Fruit fly (Drosophila melanogaster) whole organism, prepupa: ENCODE results near the gene PAPLA1.

Experiments used
- Blimp-1 ChIP-seq: fragments of 200-800 bp; sonication (Bioruptor generic); optimal IDR thresholded peaks from 3 replicates; lab custom pipeline; 2017; ENCODE audit warnings: missing biosample characterization, missing genetic modification characterization, mild to moderate bottlenecking, moderate library complexity, missing genetic modification reagents
- CG10669 ChIP-seq: fragments of 200-800 bp; sonication (Bioruptor generic); optimal IDR thresholded peaks from 3 replicates; lab custom pipeline; 2018; ENCODE audit warnings: missing biosample characterization, mild to moderate bottlenecking, missing genetic modification characterization, moderate library complexity
- CG4318 ChIP-seq: fragments of 200-800 bp; sonication (Bioruptor generic); optimal IDR thresholded peaks from 3 replicates; lab custom pipeline; 2017; ENCODE audit warnings: missing biosample characterization, mild to moderate bottlenecking, missing genetic modification characterization
- Hr39 ChIP-seq: fragments of 200-800 bp; sonication (Bioruptor generic); optimal IDR thresholded peaks from 2 replicates; lab custom pipeline; 2016; ENCODE audit warnings: missing biosample characterization, missing genetic modification characterization
- Lpt ChIP-seq: fragments of 200-800 bp; sonication (Bioruptor generic); optimal IDR thresholded peaks from 3 replicates; lab custom pipeline; 2016; ENCODE audit warnings: missing biosample characterization, missing genetic modification characterization
- OdsH ChIP-seq: fragments of 200-800 bp; sonication (Bioruptor generic); optimal IDR thresholded peaks from 3 replicates; lab custom pipeline; 2016; ENCODE audit warnings: missing biosample characterization, missing genetic modification characterization

DNA sequence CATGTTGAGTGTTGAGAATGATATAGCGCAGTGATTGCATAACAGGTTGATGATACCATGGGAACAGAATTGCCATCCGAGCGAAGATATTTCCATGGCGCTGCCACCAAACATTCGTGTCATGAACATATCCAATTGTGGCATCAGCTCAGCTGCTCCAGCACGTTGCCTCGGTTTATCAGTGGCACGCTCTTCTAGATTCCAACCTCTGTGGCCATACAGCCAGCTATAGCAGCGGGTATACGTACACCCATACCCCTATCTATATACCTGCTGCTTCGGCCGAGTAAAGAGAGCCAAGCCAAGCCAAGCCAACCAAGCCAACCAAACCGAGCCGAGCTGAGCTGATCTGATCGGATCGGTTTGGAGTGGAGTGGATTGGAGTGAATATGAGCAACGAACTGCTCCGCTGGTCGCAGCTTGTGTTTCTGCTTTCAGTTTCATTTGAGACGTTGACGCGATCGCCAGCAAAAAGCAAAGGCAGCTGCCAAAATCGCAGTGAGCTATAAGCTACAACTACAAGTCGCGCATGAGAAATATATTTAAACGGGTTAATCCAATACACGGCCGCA, 10.8 kb downstream of the PAPLA1 start:
- peak; percentile 91 for TF ChIP-seq Blimp-1 (GFP tag; lab: Kevin White, UChicago)
- no peak for TF ChIP-seq OdsH (GFP tag; lab: Kevin White, UChicago)
- TF ChIP-seq CG4318 = no peak
- no peak for TF ChIP-seq CG10669 (GFP tag; lab: Kevin White, UChicago)
- no peak for TF ChIP-seq Hr39 (GFP tag; lab: Kevin White, UChicago)
- TF ChIP-seq Lpt (GFP tag; lab: Kevin White, UChicago) = no peak
